Worm (Caenorhabditis elegans): ENCODE measurements around the gene F45G2.8.
A peak's percentile ranks its signal among the peaks of the same experiment; 100 is the strongest.

The F45G2.8 gene

DNA sequence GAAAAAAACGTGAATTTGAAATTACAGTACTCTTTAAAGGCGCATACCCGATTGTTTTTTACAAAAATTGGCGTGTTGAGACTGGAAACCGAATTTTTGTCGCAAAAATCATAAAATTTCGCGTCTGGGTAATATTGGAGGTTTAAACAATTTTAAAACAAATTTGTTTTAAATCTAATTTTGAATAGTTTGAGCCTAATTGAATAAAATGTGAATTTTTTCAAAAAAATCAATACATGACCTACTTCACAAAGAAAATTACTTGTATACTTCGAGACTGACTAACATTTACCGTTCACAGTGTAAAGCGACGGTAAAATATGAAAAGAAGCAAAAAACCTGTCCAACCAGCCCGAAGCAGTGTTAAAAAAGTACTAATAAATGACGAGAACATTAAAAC, 21.8 kb upstream of the F45G2.8 start:
- TF ChIP-seq ceh-30 (tag; optimal IDR thresholded peaks at IDR 0.05), result no peak
- no peak for TF ChIP-seq ztf-16 (tag; optimal IDR thresholded peaks at IDR 0.05)
- no peak for TF ChIP-seq ceh-34 (tag; optimal IDR thresholded peaks at IDR 0.05)
- no peak for TF ChIP-seq ceh-2 (tag; optimal IDR thresholded peaks at IDR 0.05)
- TF ChIP-seq pqm-1 (tag; optimal IDR thresholded peaks at IDR 0.05), result no peak
- no peak for TF ChIP-seq pha-2 (tag; optimal IDR thresholded peaks at IDR 0.05)
- no peak for TF ChIP-seq ahr-1 (tag; optimal IDR thresholded peaks at IDR 0.05)
- no peak for TF ChIP-seq fax-1 (tag; optimal IDR thresholded peaks at IDR 0.05)
- no peak for TF ChIP-seq lim-6 (tag; optimal IDR thresholded peaks at IDR 0.05)
- no peak for TF ChIP-seq Y22D7AL.16 (tag; optimal IDR thresholded peaks at IDR 0.05)
- TF ChIP-seq hlh-15 (tag; optimal IDR thresholded peaks at IDR 0.05), result no peak
- no peak for TF ChIP-seq ceh-31 (tag; optimal IDR thresholded peaks at IDR 0.05)
- TF ChIP-seq ceh-9 (tag; optimal IDR thresholded peaks at IDR 0.05), result no peak
- no peak for TF ChIP-seq eyg-1 (tag; optimal IDR thresholded peaks at IDR 0.05)
- no peak for TF ChIP-seq fkh-6 (tag; optimal IDR thresholded peaks at IDR 0.05)
- TF ChIP-seq elt-4 (tag; optimal IDR thresholded peaks at IDR 0.05), result no peak
- TF ChIP-seq elt-2 (tag; optimal IDR thresholded peaks at IDR 0.05), result no peak

DNA sequence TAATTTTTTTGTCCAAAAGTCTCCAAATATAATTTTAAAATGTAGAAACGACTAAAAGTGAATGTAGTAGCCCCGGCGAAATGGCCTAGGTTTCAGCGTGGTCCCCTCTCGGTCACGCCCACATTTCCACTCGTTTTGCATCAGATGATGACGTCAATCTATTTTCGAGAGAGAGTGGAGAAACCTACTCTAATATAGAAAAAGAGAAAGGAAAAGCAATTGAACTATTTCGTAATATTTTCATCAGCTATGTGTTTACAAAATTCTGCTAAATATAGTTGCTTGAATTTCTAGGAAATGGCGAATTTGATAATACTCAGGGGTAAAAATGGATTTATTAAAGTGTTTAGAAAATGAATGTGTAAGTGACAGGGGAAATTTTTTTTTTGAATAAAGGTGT, 20.3 kb upstream of the F45G2.8 start:
- TF ChIP-seq eyg-1 (tag; optimal IDR thresholded peaks at IDR 0.05) (no peak), ceh-31 (tag; optimal IDR thresholded peaks at IDR 0.05) (no peak), elt-2 (tag; optimal IDR thresholded peaks at IDR 0.05) (no peak), nhr-11 (tag; optimal IDR thresholded peaks at IDR 0.05) (no peak), unc-42 (tag; optimal IDR thresholded peaks at IDR 0.05) (peak; percentile 15)

DNA sequence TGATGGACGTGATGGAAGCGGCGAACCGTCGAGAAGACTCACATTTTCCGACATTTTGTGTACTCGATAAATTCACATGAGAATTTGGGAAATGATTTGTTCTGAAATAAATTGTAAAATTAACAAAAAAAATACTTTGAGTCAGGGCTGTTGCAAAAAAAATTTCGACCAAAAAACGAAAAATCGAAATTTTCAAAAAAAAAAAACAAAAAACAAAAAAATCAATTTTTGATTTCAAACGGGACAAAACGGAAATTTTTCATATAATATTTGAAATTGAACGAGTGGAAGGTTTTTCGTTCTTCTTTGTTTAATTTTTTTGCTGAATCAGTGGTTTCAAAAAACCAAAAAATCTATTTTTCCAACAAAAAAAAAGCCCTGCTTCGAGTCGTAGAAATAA, 19.7 kb upstream of the F45G2.8 start, which contains the start of gene cua-1:
Gene cua-1, minus strand, starts transcription at position 101 of the 400 bp plus-strand sequence.
- TF ChIP-seq ceh-24 (tag; optimal IDR thresholded peaks at IDR 0.05), result no peak
- TF ChIP-seq ceh-19 (GFP tag; optimal IDR thresholded peaks at IDR 0.05), result no peak
- no peak for TF ChIP-seq pha-2 (tag; optimal IDR thresholded peaks at IDR 0.05)
- no peak for TF ChIP-seq sox-4 (tag; optimal IDR thresholded peaks at IDR 0.05)
- TF ChIP-seq tbx-7 (tag; optimal IDR thresholded peaks at IDR 0.05), result no peak
- TF ChIP-seq nhr-11 (tag; optimal IDR thresholded peaks at IDR 0.05), result no peak
- no peak for TF ChIP-seq pat-9 (tag; optimal IDR thresholded peaks at IDR 0.05)
- TF ChIP-seq dve-1 (tag; optimal IDR thresholded peaks at IDR 0.05), result no peak
- no peak for TF ChIP-seq madf-2 (tag; optimal IDR thresholded peaks at IDR 0.05)
- TF ChIP-seq C08G9.2 (tag; optimal IDR thresholded peaks at IDR 0.05), result no peak

DNA sequence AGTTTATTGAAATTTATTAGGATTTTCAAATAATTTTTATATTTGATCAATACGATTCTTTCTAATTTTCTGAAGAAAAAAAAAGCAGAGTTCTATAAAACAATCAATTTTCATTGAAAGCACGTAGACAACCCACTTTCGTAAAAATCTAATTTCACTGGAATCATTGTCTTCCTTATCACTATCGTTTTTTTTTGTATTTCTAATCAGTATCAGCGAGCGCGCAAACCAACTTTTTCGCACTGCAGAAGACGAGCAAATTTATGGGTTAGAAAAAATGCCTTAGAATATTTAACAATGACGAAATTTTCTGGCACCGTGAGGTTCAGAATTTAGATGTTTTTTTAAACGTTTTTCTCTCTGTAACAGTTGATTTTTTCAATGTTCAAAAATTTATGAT, 17.4 kb upstream of the F45G2.8 start:
- no peak for TF ChIP-seq dve-1 (tag; optimal IDR thresholded peaks at IDR 0.05)
- no peak for TF ChIP-seq ama-1 (optimal IDR thresholded peaks at IDR 0.05)
- TF ChIP-seq ceh-30 (tag; optimal IDR thresholded peaks at IDR 0.05), result no peak
- TF ChIP-seq ceh-9 (tag; optimal IDR thresholded peaks at IDR 0.05), result no peak
- no peak for TF ChIP-seq ceh-24 (tag; optimal IDR thresholded peaks at IDR 0.05)
- TF ChIP-seq odd-2 (tag; optimal IDR thresholded peaks at IDR 0.05), result no peak
- no peak for TF ChIP-seq pag-3 (tag; optimal IDR thresholded peaks at IDR 0.05; ENCODE audit: borderline replicate concordance)
- no peak for TF ChIP-seq F13H6.1 (tag; optimal IDR thresholded peaks at IDR 0.05)
- no peak for TF ChIP-seq hlh-6 (tag; optimal IDR thresholded peaks at IDR 0.05)
- TF ChIP-seq hlh-15 (tag; optimal IDR thresholded peaks at IDR 0.05), result no peak
- TF ChIP-seq pros-1 (tag; optimal IDR thresholded peaks at IDR 0.05), result no peak
- no peak for TF ChIP-seq pha-4 (tag; optimal IDR thresholded peaks at IDR 0.05)
- TF ChIP-seq pat-9 (tag; optimal IDR thresholded peaks at IDR 0.05), result no peak
- TF ChIP-seq ahr-1 (tag; optimal IDR thresholded peaks at IDR 0.05), result no peak
- TF ChIP-seq fkh-10 (GFP tag; optimal IDR thresholded peaks at IDR 0.05), result no peak

DNA sequence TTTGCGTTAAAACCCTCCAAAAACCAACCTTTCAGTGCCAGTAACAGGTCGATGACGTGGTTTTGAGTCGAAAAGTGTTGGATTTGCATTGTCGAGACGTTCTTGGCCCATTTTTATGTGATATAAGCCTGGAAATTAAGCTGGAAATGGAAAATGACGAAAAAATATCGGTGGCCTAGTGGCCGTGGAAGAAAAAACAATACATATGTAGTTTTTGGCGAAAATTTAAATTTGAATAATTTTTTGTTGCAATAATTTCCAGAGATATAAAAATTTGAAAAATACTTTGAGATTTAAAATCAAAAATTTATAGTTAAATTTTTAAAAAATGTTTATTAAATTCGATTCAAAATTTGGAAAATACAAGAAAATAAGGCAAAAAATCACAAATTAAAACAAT, 3.9 kb upstream of the F45G2.8 start, which contains the start of gene ciao-2B:
Gene ciao-2B, minus strand, starts transcription at position 130 of the 400 bp plus-strand sequence.
- no peak for TF ChIP-seq rnt-1 (tag; optimal IDR thresholded peaks at IDR 0.05)
- TF ChIP-seq hlh-8 (tag; optimal IDR thresholded peaks at IDR 0.05), result peak; percentile 28
- TF ChIP-seq tbx-7 (tag; optimal IDR thresholded peaks at IDR 0.05), result peak; percentile 5
- TF ChIP-seq ceh-31 (tag; optimal IDR thresholded peaks at IDR 0.05), result peak; percentile 66
- peak; percentile 25 for TF ChIP-seq ceh-2 (tag; optimal IDR thresholded peaks at IDR 0.05)
- TF ChIP-seq unc-3 (GFP tag; conservative IDR thresholded peaks at IDR 0.05), result no peak
- no peak for TF ChIP-seq unc-3 (tag; optimal IDR thresholded peaks at IDR 0.05)
- peak; percentile 70 for TF ChIP-seq C08G9.2 (tag; optimal IDR thresholded peaks at IDR 0.05)
- TF ChIP-seq odd-2 (tag; optimal IDR thresholded peaks at IDR 0.05), result no peak
- TF ChIP-seq ets-4 (tag; optimal IDR thresholded peaks at IDR 0.05), result peak; percentile 62

All from whole organism, late embryonic.